Worm (Caenorhabditis elegans) whole organism, L1 larva: ENCODE data around the gene srj-21.

Experiments
- C34B4.2 ChIP-seq: sonication (generic microtip); optimal IDR thresholded peaks from 2 replicates; lab custom pipeline; 2017; ENCODE audit warnings: mild to moderate bottlenecking, missing genetic modification characterization, missing compliant biosample characterization
- Y116A8C.19 ChIP-seq: sonication (generic microtip); optimal IDR thresholded peaks from 2 replicates; lab custom pipeline; 2016; ENCODE audit warnings: missing compliant biosample characterization, missing genetic modification characterization, borderline replicate concordance
- blmp-1 ChIP-seq: fragments of 150-350 bp; optimal IDR thresholded peaks from 2 replicates; lab custom pipeline; 2014; ENCODE audit warnings: missing biosample characterization, missing genetic modification characterization
- ceh-63 ChIP-seq: fragments of 200-800 bp; sonication (Bioruptor generic); optimal IDR thresholded peaks from 2 replicates; lab custom pipeline; 2018; ENCODE audit warnings: mild to moderate bottlenecking, missing genetic modification characterization, missing compliant biosample characterization
- ceh-8 ChIP-seq: fragments of 200-800 bp; sonication (Bioruptor generic); optimal IDR thresholded peaks from 2 replicates; lab custom pipeline; 2018; ENCODE audit warnings: mild to moderate bottlenecking, missing genetic modification characterization, moderate library complexity, missing compliant biosample characterization
- ceh-88 ChIP-seq: fragments of 200-800 bp; sonication (Bioruptor generic); IDR thresholded peaks from 2 replicates; pipeline ENCODE4 v1.3.6; 2022; ENCODE audit warnings: missing genetic modification characterization, missing compliant biosample characterization
- ceh-90 ChIP-seq: sonication (generic microtip); optimal IDR thresholded peaks from 2 replicates; lab custom pipeline; 2016; ENCODE audit warnings: missing genetic modification characterization, missing compliant biosample characterization
- efl-1 ChIP-seq, 4 experiments: fragments of 150-350 bp; optimal IDR thresholded peaks in 3 of 4; peaks in 1 of 4; 1 replicate in 1 of 4; 2 replicates in 3 of 4; lab custom pipeline; 2014; ENCODE audit warnings: missing biosample characterization in 2 of 4, missing genetic modification characterization in 2 of 4, missing genetic modification reagents in 2 of 4
- egl-13 ChIP-seq: sonication (generic microtip); optimal IDR thresholded peaks from 2 replicates; lab custom pipeline; 2016; ENCODE audit warnings: missing genotype, missing genetic modification reagents, missing genetic modification characterization, missing compliant biosample characterization
- fkh-8 ChIP-seq: sonication (generic microtip); optimal IDR thresholded peaks from 2 replicates; lab custom pipeline; 2016; ENCODE audit warnings: mild to moderate bottlenecking, missing genetic modification characterization, missing compliant biosample characterization
- hlh-17 ChIP-seq: fragments of 200-800 bp; sonication (Bioruptor generic); optimal IDR thresholded peaks from 2 replicates; lab custom pipeline; 2018; ENCODE audit warnings: missing genetic modification characterization, mild to moderate bottlenecking, missing compliant biosample characterization, moderate library complexity, borderline replicate concordance
- hlh-4 ChIP-seq: sonication (generic microtip); optimal IDR thresholded peaks from 2 replicates; lab custom pipeline; 2016; ENCODE audit warnings: mild to moderate bottlenecking, missing genetic modification characterization, missing compliant biosample characterization
- isw-1 ChIP-seq: fragments of 200-800 bp; sonication (Bioruptor generic); IDR thresholded peaks from 2 replicates; pipeline ENCODE4 v1.3.6; 2022; ENCODE audit warnings: missing genetic modification characterization, missing compliant biosample characterization
- jun-1 ChIP-seq: fragments of 150-350 bp; optimal IDR thresholded peaks from 2 replicates; lab custom pipeline; 2014; ENCODE audit warnings: missing biosample characterization, missing genetic modification reagents, missing genetic modification characterization
- lin-13 ChIP-seq: fragments of 150-350 bp; optimal IDR thresholded peaks from 2 replicates; lab custom pipeline; 2014; ENCODE audit warnings: missing biosample characterization, missing genetic modification reagents, missing genetic modification characterization
- lin-14 ChIP-seq: fragments of 200-800 bp; sonication (Bioruptor generic); optimal IDR thresholded peaks from 2 replicates; lab custom pipeline; 2018; ENCODE audit warnings: mild to moderate bottlenecking, missing genetic modification characterization, moderate library complexity, missing compliant biosample characterization
- lin-35 ChIP-seq, 2 experiments: fragments of 150-350 bp; optimal IDR thresholded peaks; 2 replicates each; lab custom pipeline; 2014; ENCODE audit warnings: missing biosample characterization in 2 of 2, missing genetic modification characterization in 2 of 2, missing genetic modification reagents in 2 of 2
- lir-3 ChIP-seq: sonication (generic microtip); optimal IDR thresholded peaks from 2 replicates; lab custom pipeline; 2016; ENCODE audit warnings: mild to moderate bottlenecking, missing genetic modification characterization, moderate library complexity, missing compliant biosample characterization; ENCODE audit not compliant: poor library complexity
- lsy-2 ChIP-seq, 2 experiments: fragments of 150-350 bp; optimal IDR thresholded peaks; 2 replicates each; lab custom pipeline; 2014; ENCODE audit warnings: missing biosample characterization in 2 of 2, missing genetic modification characterization in 2 of 2
- mdl-1 ChIP-seq, 2 experiments: fragments of 150-350 bp; optimal IDR thresholded peaks; 2 replicates each; lab custom pipeline; 2014 to 2017; ENCODE audit warnings: missing biosample characterization in 2 of 2, missing genetic modification characterization in 2 of 2, inconsistent platforms in 1 of 2
- mef-2 ChIP-seq: fragments of 150-350 bp; optimal IDR thresholded peaks from 2 replicates; lab custom pipeline; 2014; ENCODE audit warnings: missing biosample characterization, missing genetic modification characterization
- mep-1 ChIP-seq: fragments of 150-350 bp; optimal IDR thresholded peaks from 2 replicates; lab custom pipeline; 2014; ENCODE audit warnings: missing biosample characterization, missing genetic modification characterization
- nhr-28 ChIP-seq: fragments of 150-350 bp; optimal IDR thresholded peaks from 2 replicates; lab custom pipeline; 2014; ENCODE audit warnings: missing biosample characterization, missing genetic modification characterization
- nhr-47 ChIP-seq: sonication (generic microtip); optimal IDR thresholded peaks from 2 replicates; lab custom pipeline; 2016; ENCODE audit warnings: mild to moderate bottlenecking, missing genetic modification characterization, moderate library complexity, missing compliant biosample characterization
- nhr-71 ChIP-seq: sonication (generic microtip); optimal IDR thresholded peaks from 2 replicates; lab custom pipeline; 2016; ENCODE audit warnings: mild to moderate bottlenecking, missing genetic modification characterization, moderate library complexity, missing compliant biosample characterization
- nhr-77 ChIP-seq: fragments of 150-350 bp; optimal IDR thresholded peaks from 2 replicates; lab custom pipeline; 2014; ENCODE audit warnings: missing biosample characterization, missing genetic modification characterization
- nhr-85 ChIP-seq: sonication (generic microtip); peaks from one replicate; lab custom pipeline; 2016; ENCODE audit warnings: missing genetic modification characterization, inconsistent platforms, missing compliant biosample characterization
- nhr-90 ChIP-seq: sonication (generic microtip); optimal IDR thresholded peaks from 2 replicates; lab custom pipeline; 2016; ENCODE audit warnings: mild to moderate bottlenecking, missing genetic modification characterization, missing compliant biosample characterization; ENCODE audit not compliant: poor library complexity
- pag-3 ChIP-seq: sonication (generic microtip); optimal IDR thresholded peaks from 2 replicates; lab custom pipeline; 2017; ENCODE audit warnings: missing genetic modification characterization, mild to moderate bottlenecking, missing compliant biosample characterization, antibody characterized with exemption, borderline replicate concordance; ENCODE audit not compliant: insufficient read depth
- pax-3 ChIP-seq: fragments of 200-800 bp; sonication (Bioruptor generic); optimal IDR thresholded peaks from 2 replicates; lab custom pipeline; 2018; ENCODE audit warnings: mild to moderate bottlenecking, missing genetic modification characterization, moderate library complexity, missing compliant biosample characterization
- skn-1 ChIP-seq: fragments of 150-350 bp; optimal IDR thresholded peaks from 2 replicates; lab custom pipeline; 2014; ENCODE audit warnings: missing biosample characterization, missing genetic modification characterization
- snu-23 ChIP-seq: sonication (generic microtip); optimal IDR thresholded peaks from 2 replicates; lab custom pipeline; 2016; ENCODE audit warnings: missing genetic modification characterization, missing compliant biosample characterization
- sptf-1 ChIP-seq: fragments of 150-350 bp; optimal IDR thresholded peaks from 2 replicates; lab custom pipeline; 2014; ENCODE audit warnings: missing biosample characterization, missing genetic modification characterization
- swsn-7 ChIP-seq: sonication (generic microtip); optimal IDR thresholded peaks from 2 replicates; lab custom pipeline; 2016; ENCODE audit warnings: missing genetic modification characterization, missing compliant biosample characterization
- tbx-2 ChIP-seq: sonication (generic microtip); optimal IDR thresholded peaks from 2 replicates; lab custom pipeline; 2016; ENCODE audit warnings: missing genetic modification characterization, missing compliant biosample characterization
- unc-130 ChIP-seq: fragments of 150-350 bp; optimal IDR thresholded peaks from 2 replicates; lab custom pipeline; 2017; ENCODE audit warnings: missing biosample characterization, missing genetic modification characterization, inconsistent platforms
- unc-86 ChIP-seq: sonication (generic microtip); optimal IDR thresholded peaks from 2 replicates; lab custom pipeline; 2016; ENCODE audit warnings: missing genetic modification characterization, missing compliant biosample characterization
- vab-15 ChIP-seq: sonication (generic microtip); optimal IDR thresholded peaks from 2 replicates; lab custom pipeline; 2017; ENCODE audit warnings: missing genotype, mild to moderate bottlenecking, missing genetic modification characterization, missing compliant biosample characterization
- xbp-1 ChIP-seq: sonication (generic microtip); optimal IDR thresholded peaks from 2 replicates; lab custom pipeline; 2016; ENCODE audit warnings: missing genetic modification characterization, missing compliant biosample characterization
- zip-4 ChIP-seq: fragments of 200-800 bp; sonication (Bioruptor generic); optimal IDR thresholded peaks from 2 replicates; lab custom pipeline; 2018; ENCODE audit warnings: mild to moderate bottlenecking, missing genetic modification characterization, moderate library complexity, missing compliant biosample characterization
- ztf-4 ChIP-seq: fragments of 150-350 bp; optimal IDR thresholded peaks from 2 replicates; lab custom pipeline; 2014; ENCODE audit warnings: missing biosample characterization, missing genetic modification characterization

Gene srj-21

DNA sequence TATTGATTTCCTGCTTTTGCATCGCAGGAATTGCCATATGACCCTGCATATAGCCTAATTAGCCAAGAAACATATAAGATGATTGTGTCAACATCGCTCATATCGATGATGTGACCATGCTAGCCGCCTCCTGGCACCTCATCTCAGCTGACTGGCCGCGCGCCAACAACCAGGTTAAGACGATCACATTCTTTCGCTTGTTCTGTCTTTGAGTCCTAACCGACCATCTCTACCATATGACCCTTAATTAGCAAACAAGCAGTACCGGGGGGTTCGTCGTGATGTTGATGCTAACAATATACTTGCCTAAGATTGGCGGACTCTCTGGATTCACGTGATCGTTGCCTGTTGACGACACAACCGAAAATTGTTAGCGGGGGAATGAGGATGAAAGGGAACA lies 22.5 kb upstream of the srj-21 start (continued):
- TF ChIP-seq sptf-1: no peak
- TF ChIP-seq zip-4 (GFP tag; lab: Kevin White, UChicago): no peak
- TF ChIP-seq swsn-7 (tag; lab: Kevin White, UChicago): no peak
- TF ChIP-seq lin-13 (GFP tag; lab: Kevin White, UChicago): no peak
- no peak for TF ChIP-seq lir-3 (tag; lab: Kevin White, UChicago)
- no peak for TF ChIP-seq ceh-88 (GFP tag; lab: Robert Waterston, UW)
- TF ChIP-seq, all 84 proteins: peak for 13

DNA sequence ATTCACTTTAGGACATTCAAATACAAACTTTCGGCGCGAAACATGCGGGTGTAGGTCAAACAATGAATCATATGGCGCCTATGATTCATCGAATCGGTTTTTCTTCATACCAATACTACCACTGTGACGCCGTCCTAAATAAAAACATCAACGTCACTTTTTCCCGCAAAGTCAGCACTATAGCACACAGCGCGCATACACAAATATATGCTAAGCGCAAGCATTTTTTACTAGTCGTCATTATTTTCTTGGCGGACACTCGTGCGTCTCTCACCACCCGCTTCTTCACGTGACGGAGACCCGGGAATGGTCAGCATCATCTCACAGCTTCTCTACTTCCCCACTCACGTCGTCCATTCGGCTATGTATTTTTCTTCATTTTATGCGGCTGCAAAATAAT lies 22.0 kb upstream of the srj-21 start:
- no peak for TF ChIP-seq pag-3
- peak in 1 of 2 experiments; percentile 58 for TF ChIP-seq mdl-1 (tag; optimal IDR thresholded peaks at IDR 0.05; lab: Kevin White, UChicago)
- TF ChIP-seq nhr-85 (tag; lab: Kevin White, UChicago): peak; percentile 53
- peak; percentile 38 for TF ChIP-seq pax-3 (tag; lab: Kevin White, UChicago)
- TF ChIP-seq unc-130 (tag; lab: Kevin White, UChicago): no peak
- TF ChIP-seq skn-1: peak; percentile 51
- no peak for TF ChIP-seq hlh-17 (GFP tag; lab: Kevin White, UChicago)
- peak; percentile 46 for TF ChIP-seq blmp-1 (tag; lab: Kevin White, UChicago)
- no peak for TF ChIP-seq Y116A8C.19 (tag; lab: Kevin White, UChicago)
- peak in 1 of 2 experiments; percentile 30 for TF ChIP-seq lsy-2 (tag; optimal IDR thresholded peaks at IDR 0.05; lab: Kevin White, UChicago)
- TF ChIP-seq vab-15 (tag; lab: Kevin White, UChicago): no peak
- TF ChIP-seq lin-14: peak; percentile 65
- peak; percentile 25 for TF ChIP-seq unc-86 (tag; lab: Kevin White, UChicago)
- peak; percentile 48 for TF ChIP-seq jun-1 (tag; lab: Kevin White, UChicago)
- peak; percentile 1 to 11 for TF ChIP-seq lin-35 (GFP tag; optimal IDR thresholded peaks at IDR 0.05; lab: Kevin White, UChicago)
- TF ChIP-seq nhr-77 (tag; lab: Kevin White, UChicago): peak; percentile 23
- no peak for TF ChIP-seq lir-3 (tag; lab: Kevin White, UChicago)
- peak; percentile 4 for TF ChIP-seq mep-1 (tag; lab: Kevin White, UChicago)
- peak; percentile 41 for TF ChIP-seq fkh-8
- no peak for TF ChIP-seq ztf-4 (tag; lab: Kevin White, UChicago)
- TF ChIP-seq egl-13: peak; percentile 27
- peak; percentile 57 for TF ChIP-seq nhr-71 (tag; lab: Kevin White, UChicago)
- peak; percentile 40 for TF ChIP-seq nhr-47 (tag; lab: Kevin White, UChicago)

DNA sequence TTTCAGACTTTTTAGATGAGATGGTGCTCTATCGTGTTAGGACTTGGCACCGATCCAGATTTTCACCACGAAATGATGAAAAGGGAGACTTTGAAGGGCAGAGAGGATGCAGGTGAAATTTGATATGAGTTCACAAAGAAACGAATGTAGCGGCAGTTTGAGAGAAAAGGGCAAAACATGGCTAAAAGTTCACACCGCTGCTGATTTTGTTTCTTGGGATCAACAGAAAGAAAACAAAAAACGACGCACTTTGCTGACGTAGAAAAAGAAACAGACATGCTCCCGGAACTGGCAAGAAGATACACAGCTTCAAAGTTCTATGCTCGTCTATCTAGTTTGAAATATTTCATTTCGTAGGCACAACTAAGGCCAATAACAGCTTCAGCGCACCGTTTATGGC lies 21.6 kb upstream of the srj-21 start:
- no peak for TF ChIP-seq ceh-90 (tag; lab: Kevin White, UChicago)
- no peak for TF ChIP-seq efl-1 (optimal IDR thresholded peaks at IDR 0.05; lab: Kevin White, UChicago)
- TF ChIP-seq efl-1 (GFP tag; optimal IDR thresholded peaks at IDR 0.05 in 1 of 2; lab: Kevin White, UChicago): peak in 1 of 2 experiments; percentile 49
- peak; percentile 36 for TF ChIP-seq hlh-4 (tag; lab: Kevin White, UChicago)
- peak; percentile 22 for TF ChIP-seq nhr-71 (tag; lab: Kevin White, UChicago)

DNA sequence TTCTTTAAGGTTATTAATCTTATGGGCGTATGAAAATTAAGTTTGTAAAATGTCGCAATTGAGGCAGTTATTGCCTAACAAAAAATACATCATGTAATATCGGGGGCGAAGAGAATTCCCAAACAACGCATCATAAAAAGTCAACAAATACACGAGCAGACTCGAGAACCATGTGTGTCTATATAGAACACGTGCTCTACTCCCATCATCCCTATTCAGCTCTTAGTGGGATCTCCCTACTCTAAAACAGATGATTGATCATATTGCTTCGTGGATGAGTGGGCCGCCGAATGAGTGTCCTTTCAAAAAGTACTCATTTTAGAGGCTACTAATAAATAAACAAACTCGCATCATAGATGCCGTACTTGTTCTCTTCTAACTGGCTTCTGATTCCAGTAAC lies 20.7 kb upstream of the srj-21 start:
- TF ChIP-seq nhr-28 (tag; lab: Kevin White, UChicago) (no peak), ceh-8 (GFP tag; lab: Kevin White, UChicago) (no peak), mef-2 (tag; lab: Kevin White, UChicago) (no peak), nhr-90 (tag; lab: Kevin White, UChicago) (no peak), C34B4.2 (tag; lab: Kevin White, UChicago) (no peak), jun-1 (tag; lab: Kevin White, UChicago) (no peak), nhr-71 (tag; lab: Kevin White, UChicago) (peak; percentile 12), snu-23 (no peak), ceh-63 (GFP tag; lab: Kevin White, UChicago) (no peak), isw-1 (GFP tag; lab: Robert Waterston, UW) (no peak), lin-14 (peak; percentile 25), tbx-2 (tag; lab: Kevin White, UChicago) (peak; percentile 44), xbp-1 (tag; lab: Kevin White, UChicago) (no peak), unc-86 (tag; lab: Kevin White, UChicago) (peak; percentile 17), hlh-17 (GFP tag; lab: Kevin White, UChicago) (no peak)
